Worm (Caenorhabditis elegans): ENCODE data around the gene Y22D7AL.10.

Gene Y22D7AL.10

ce11 chrIII:1607659-1608058, 11.1 kb downstream of the Y22D7AL.10 start:
- TF ChIP-seq dao-5 (tag; optimal IDR thresholded peaks at IDR 0.05) (no peak), him-1 (tag; optimal IDR thresholded peaks at IDR 0.05) (no peak), W03F9.2 (tag; optimal IDR thresholded peaks at IDR 0.05) (no peak)

- TF ChIP-seq him-1 (tag; optimal IDR thresholded peaks at IDR 0.05) (peak; percentile 40), dao-5 (tag; optimal IDR thresholded peaks at IDR 0.05) (peak; percentile 31), W03F9.2 (tag; optimal IDR thresholded peaks at IDR 0.05) (peak; percentile 12)
These were observed 14.2 kb downstream of the Y22D7AL.10 start, which contains the start of gene Y22D7AL.6 for ce11 chrIII:1604514-1604976. Gene Y22D7AL.6 (plus strand): TSS chrIII:1604926.

ce11 chrIII:1603776-1604175, 15.0 kb downstream of the Y22D7AL.10 start:
- no peak for TF ChIP-seq dao-5 (tag; optimal IDR thresholded peaks at IDR 0.05)
- TF ChIP-seq W03F9.2 (tag; optimal IDR thresholded peaks at IDR 0.05), result no peak
- no peak for TF ChIP-seq him-1 (tag; optimal IDR thresholded peaks at IDR 0.05)

ce11 chrIII:1602682-1603081, 16.0 kb downstream of the Y22D7AL.10 start:
- TF ChIP-seq dao-5 (tag; optimal IDR thresholded peaks at IDR 0.05), result no peak
- TF ChIP-seq him-1 (tag; optimal IDR thresholded peaks at IDR 0.05), result no peak
- no peak for TF ChIP-seq W03F9.2 (tag; optimal IDR thresholded peaks at IDR 0.05)

DNA sequence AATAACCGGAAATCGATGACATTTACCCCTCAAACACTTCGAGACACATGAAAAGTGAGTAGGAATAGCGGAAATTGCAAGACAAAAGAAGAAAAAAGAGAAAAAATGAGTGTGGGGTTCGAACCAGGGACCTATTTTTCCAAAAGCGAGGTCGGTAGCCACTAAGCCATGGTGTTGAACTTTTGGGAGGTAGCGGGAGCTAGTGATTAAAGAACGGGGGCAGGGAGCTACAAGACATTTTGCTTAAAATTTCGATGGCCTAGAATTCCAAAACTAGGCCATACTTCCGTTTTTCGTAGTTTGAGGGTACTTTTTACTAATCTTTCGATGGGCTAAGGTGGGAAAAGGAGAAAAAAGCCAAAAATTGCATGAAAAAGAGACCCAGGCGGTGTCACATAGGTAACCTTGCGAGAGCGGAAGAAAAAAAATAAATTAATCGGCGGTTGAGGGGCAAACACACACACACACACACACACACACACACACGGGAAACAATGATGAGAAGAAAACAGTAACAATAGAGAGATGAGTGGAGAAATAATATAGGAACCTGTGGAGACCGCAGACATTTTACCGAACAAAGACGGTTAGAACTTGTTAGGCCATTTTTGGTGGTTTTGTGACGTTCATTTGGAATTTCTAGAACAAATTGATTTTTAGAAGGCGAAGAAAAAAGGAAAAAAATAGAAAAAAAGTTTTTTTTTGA, 17.1 kb downstream of the Y22D7AL.10 start:
- no peak for TF ChIP-seq him-1 (tag; optimal IDR thresholded peaks at IDR 0.05)
- TF ChIP-seq dao-5 (tag; optimal IDR thresholded peaks at IDR 0.05), result peak; percentile 24

DNA sequence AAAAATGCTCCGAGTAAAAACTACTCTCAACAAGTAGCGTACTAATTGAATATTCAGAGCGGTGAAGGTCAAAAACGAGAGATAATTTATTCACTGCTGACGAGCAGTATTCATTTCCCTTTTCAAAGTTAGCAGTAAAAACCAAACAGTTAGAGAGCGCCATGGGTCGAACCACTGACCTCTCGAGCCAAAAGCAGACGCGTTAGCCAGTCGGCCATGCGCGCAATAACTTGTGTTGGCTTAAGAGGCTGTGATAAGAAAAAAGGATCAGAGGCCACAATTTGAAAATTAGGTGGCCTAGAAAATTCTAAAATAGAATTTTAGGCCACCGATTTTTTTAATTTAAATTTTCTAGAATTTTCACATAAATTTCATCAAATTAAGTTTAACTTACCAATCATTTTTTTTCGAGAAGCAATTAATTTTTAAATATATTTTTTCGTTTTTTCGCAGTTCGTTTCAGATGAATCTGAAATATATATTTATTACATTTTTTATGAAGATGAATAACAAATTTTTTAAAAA, 18.0 kb downstream of the Y22D7AL.10 start, which contains the start of gene sms-3:
sms-3 (minus strand) TSS at position 475 of the 525 bp plus-strand sequence.
- TF ChIP-seq W03F9.2 (tag; optimal IDR thresholded peaks at IDR 0.05) (no peak), dao-5 (tag; optimal IDR thresholded peaks at IDR 0.05) (no peak), him-1 (tag; optimal IDR thresholded peaks at IDR 0.05) (no peak)

DNA sequence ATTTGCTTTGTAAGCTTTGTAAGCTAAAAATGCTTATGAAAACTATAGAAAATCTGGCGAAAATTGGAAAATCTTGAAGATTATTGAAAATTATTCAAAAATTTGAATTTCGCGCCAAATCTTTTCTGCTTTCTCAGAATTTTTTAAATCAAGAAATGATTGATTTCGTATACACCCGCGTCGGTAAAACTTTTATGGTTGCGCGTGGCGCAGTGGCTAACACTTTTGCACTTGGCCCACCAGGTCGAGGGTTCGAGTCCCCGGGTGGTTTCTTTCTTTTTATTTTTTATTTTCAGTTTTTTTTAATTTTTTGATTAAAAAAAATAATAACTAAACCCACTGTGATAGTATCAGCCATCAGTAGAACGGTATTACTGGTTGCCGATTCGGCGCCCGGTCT, 19.8 kb downstream of the Y22D7AL.10 start:
- TF ChIP-seq W03F9.2 (tag; optimal IDR thresholded peaks at IDR 0.05) (no peak), dao-5 (tag; optimal IDR thresholded peaks at IDR 0.05) (no peak), him-1 (tag; optimal IDR thresholded peaks at IDR 0.05) (no peak)

DNA sequence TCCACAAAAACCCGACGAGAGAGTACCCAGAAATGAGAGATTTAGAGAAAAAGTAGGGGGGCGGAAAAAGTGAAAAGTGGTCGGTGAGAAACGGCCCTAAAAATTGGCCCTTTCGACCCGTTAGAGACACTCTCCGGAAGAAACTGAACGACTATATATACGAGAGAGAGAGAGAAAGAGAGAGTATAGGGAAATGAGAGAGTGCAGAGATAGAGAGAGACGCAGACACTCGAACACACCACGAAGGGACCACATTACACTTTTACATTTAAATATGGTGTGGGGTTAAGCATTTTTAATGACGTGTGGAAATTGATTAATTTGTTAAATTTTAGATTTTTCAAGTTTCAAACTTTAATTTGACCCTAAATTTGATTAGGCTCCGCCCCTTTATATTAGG, 27.0 kb downstream of the Y22D7AL.10 start:
- TF ChIP-seq him-1 (tag; optimal IDR thresholded peaks at IDR 0.05) (no peak), dao-5 (tag; optimal IDR thresholded peaks at IDR 0.05) (no peak), W03F9.2 (tag; optimal IDR thresholded peaks at IDR 0.05) (no peak)

DNA sequence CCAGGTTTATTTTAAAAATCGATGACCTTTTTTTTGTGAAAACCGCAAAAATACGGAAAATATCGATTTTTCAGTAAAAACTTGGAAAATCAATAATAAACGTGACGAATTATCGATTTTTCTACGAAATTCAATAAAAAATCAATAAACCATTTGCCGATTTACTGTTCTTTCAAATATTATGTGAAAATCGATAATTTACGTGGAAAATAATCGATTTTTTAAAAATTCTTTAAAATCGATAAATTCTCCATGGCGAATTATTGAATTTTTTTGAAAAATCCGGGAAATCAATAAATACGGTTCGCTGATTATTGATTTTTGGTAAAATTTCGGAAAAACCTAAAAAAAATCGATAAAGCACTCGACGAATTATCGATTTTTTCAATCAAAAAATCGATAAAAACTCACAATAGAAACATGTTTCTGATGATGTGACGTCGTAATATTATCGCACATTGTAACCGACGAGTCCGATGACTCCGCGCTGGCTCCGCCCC, 34.5 kb downstream of the Y22D7AL.10 start:
- TF ChIP-seq dao-5 (tag; optimal IDR thresholded peaks at IDR 0.05) (no peak), W03F9.2 (tag; optimal IDR thresholded peaks at IDR 0.05) (no peak), him-1 (tag; optimal IDR thresholded peaks at IDR 0.05) (no peak)

ce11 chrIII:1583529-1583928, 35.2 kb downstream of the Y22D7AL.10 start:
- TF ChIP-seq dao-5 (tag; optimal IDR thresholded peaks at IDR 0.05) (no peak), W03F9.2 (tag; optimal IDR thresholded peaks at IDR 0.05) (no peak), him-1 (tag; optimal IDR thresholded peaks at IDR 0.05) (no peak)

DNA sequence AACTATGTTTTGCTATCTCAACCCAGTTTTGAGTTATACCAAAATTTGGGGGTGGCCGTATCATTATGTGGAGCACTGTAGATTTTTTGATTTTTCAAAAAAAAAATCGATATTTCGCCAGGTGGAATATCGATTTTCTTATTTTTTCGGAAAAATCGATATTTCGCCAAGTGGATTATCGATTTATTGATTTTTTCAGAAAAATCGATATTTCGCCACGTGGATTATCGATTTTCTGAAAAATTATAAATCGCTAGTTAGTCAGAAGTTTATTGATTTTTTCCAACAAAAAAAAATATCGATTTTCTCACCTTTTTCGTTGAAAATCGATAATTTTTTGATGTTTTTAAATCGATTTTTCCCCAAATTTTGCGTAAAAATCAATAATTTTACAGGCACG, 38.6 kb downstream of the Y22D7AL.10 start:
- TF ChIP-seq W03F9.2 (tag; optimal IDR thresholded peaks at IDR 0.05) (no peak), dao-5 (tag; optimal IDR thresholded peaks at IDR 0.05) (no peak), him-1 (tag; optimal IDR thresholded peaks at IDR 0.05) (no peak)

ce11 chrIII:1579001-1579400, 39.7 kb downstream of the Y22D7AL.10 start:
- no peak for TF ChIP-seq him-1 (tag; optimal IDR thresholded peaks at IDR 0.05)

DNA sequence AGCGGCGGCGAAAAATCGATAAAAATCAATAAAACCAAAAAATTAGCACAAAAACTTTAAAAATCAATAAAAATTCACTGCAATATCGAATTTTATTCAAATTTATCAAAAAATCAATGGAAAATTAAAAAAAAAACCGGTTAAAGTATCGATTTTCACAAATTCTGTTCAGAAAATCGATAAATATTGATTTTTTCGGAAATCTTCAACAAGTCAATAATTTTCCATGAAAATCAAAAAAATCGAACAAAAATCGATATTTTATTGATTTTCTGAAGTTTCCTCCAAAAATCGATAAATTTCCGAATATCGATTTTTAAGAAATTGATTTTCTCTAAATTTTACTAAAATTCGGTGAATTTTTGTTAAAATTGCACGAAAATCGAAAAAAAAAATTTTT, 40.2 kb downstream of the Y22D7AL.10 start:
- TF ChIP-seq him-1 (tag; optimal IDR thresholded peaks at IDR 0.05) (no peak), W03F9.2 (tag; optimal IDR thresholded peaks at IDR 0.05) (no peak), dao-5 (tag; optimal IDR thresholded peaks at IDR 0.05) (no peak)

DNA sequence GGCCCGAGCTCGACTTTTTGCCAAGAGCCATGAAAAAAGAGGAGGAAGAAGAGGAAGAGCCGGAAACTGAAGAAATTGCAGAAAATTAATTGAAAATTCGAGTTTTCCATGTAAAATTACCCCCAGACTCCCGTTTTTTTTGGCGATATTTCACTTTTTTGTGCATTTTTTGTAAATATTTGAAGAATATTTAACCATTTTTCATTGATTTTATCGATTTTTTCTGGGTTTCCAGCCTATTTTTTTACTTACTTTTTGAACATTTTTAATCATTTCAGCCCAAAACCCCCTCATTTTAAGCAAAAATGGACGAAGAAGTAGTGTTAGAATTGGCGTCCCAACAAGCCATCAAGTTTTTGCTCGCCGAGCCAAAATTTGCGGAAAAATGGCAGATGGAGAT, 42.3 kb downstream of the Y22D7AL.10 start, which contains the start of gene Y22D7AL.7:
Y22D7AL.7 (plus strand) TSS at position 301 of the 400 bp plus-strand sequence.
- TF ChIP-seq dao-5 (tag; optimal IDR thresholded peaks at IDR 0.05) (no peak), W03F9.2 (tag; optimal IDR thresholded peaks at IDR 0.05) (no peak), him-1 (tag; optimal IDR thresholded peaks at IDR 0.05) (no peak)
